Fruit fly (Drosophila melanogaster): ENCODE results near the gene CG42853.

The CG42853 gene

dm6 chr3L:18102161-18102565 lies 19.6 kb downstream of the CG42853 start (continued):
- TF ChIP-seq exex (tag; optimal IDR thresholded peaks at IDR 0.05): no peak
- TF ChIP-seq CG2889 (GFP tag; IDR thresholded peaks at IDR 0.05): no peak
- TF ChIP-seq CG8924 (tag; optimal IDR thresholded peaks at IDR 0.05): peak; percentile 54
- no peak for TF ChIP-seq E2f2 (GFP tag; IDR thresholded peaks at IDR 0.05)
- no peak for TF ChIP-seq CrebB (tag; optimal IDR thresholded peaks at IDR 0.05)
- TF ChIP-seq cas (GFP tag; IDR thresholded peaks at IDR 0.05): no peak
- peak; percentile 64 for TF ChIP-seq CG13424 (tag; optimal IDR thresholded peaks at IDR 0.05)
- no peak for TF ChIP-seq hb (GFP tag; IDR thresholded peaks at IDR 0.05; ENCODE audit: partially characterized antibody)
- no peak for TF ChIP-seq CG12219 (GFP tag; optimal IDR thresholded peaks at IDR 0.05)
- TF ChIP-seq CG12155 (GFP tag; optimal IDR thresholded peaks at IDR 0.05): no peak
- TF ChIP-seq CG9876 (GFP tag; optimal IDR thresholded peaks at IDR 0.05): no peak
- TF ChIP-seq jing (GFP tag; optimal IDR thresholded peaks at IDR 0.05): no peak
- peak; percentile 24 for TF ChIP-seq Asciz (GFP tag; optimal IDR thresholded peaks at IDR 0.05)
- TF ChIP-seq CG31388 (GFP tag; optimal IDR thresholded peaks at IDR 0.05): no peak
- TF ChIP-seq CG7372 (GFP tag; IDR thresholded peaks at IDR 0.05): no peak
- no peak for TF ChIP-seq CG7357 (GFP tag; IDR thresholded peaks at IDR 0.05)
- TF ChIP-seq NFAT (GFP tag; IDR thresholded peaks at IDR 0.05): no peak
- TF ChIP-seq Tbp (GFP tag; optimal IDR thresholded peaks at IDR 0.05): no peak
- no peak for TF ChIP-seq Gsc (GFP tag; IDR thresholded peaks at IDR 0.05)
- no peak for TF ChIP-seq CG16815 (GFP tag; optimal IDR thresholded peaks at IDR 0.05)
- no peak for TF ChIP-seq repo (GFP tag; optimal IDR thresholded peaks at IDR 0.05)
- TF ChIP-seq Dfd (GFP tag; optimal IDR thresholded peaks at IDR 0.05): no peak
- TF ChIP-seq br (optimal IDR thresholded peaks at IDR 0.05): no peak
- TF ChIP-seq Deaf1 (tag; optimal IDR thresholded peaks at IDR 0.05): no peak
- no peak for TF ChIP-seq bbx (GFP tag; IDR thresholded peaks at IDR 0.05; ENCODE audit: partially characterized antibody)
- no peak for TF ChIP-seq ttk (GFP tag; IDR thresholded peaks at IDR 0.05)
- no peak for TF ChIP-seq CG17568 (GFP tag; optimal IDR thresholded peaks at IDR 0.05)
- no peak for TF ChIP-seq CG11085 (GFP tag; IDR thresholded peaks at IDR 0.05)
- no peak for TF ChIP-seq CG7928 (GFP tag; optimal IDR thresholded peaks at IDR 0.05)
- no peak for TF ChIP-seq CG8359 (GFP tag; optimal IDR thresholded peaks at IDR 0.05; ENCODE audit: borderline replicate concordance)
- no peak for TF ChIP-seq CG10543 (GFP tag; optimal IDR thresholded peaks at IDR 0.05)
- TF ChIP-seq vfl (GFP tag; optimal IDR thresholded peaks at IDR 0.05): no peak
- no peak for TF ChIP-seq CG17612 (GFP tag; IDR thresholded peaks at IDR 0.05)
- TF ChIP-seq CG34376 (GFP tag; optimal IDR thresholded peaks at IDR 0.05): no peak
- peak; percentile 4 for TF ChIP-seq bcd (GFP tag; optimal IDR thresholded peaks at IDR 0.05)
- peak; percentile 43 for TF ChIP-seq fd96Cb (tag; optimal IDR thresholded peaks at IDR 0.05)
- no peak for TF ChIP-seq vvl (GFP tag; IDR thresholded peaks at IDR 0.05)
- no peak for TF ChIP-seq CG3995 (GFP tag; optimal IDR thresholded peaks at IDR 0.05)
- no peak for TF ChIP-seq cwo (GFP tag; optimal IDR thresholded peaks at IDR 0.05)
- TF ChIP-seq C15 (GFP tag; IDR thresholded peaks at IDR 0.05): no peak
- no peak for TF ChIP-seq CG8944 (GFP tag; optimal IDR thresholded peaks at IDR 0.05)
- no peak for TF ChIP-seq Bdp1 (GFP tag; optimal IDR thresholded peaks at IDR 0.05)
- peak; percentile 83 for TF ChIP-seq CG18262 (tag; optimal IDR thresholded peaks at IDR 0.05)
- TF ChIP-seq CG31441 (GFP tag; IDR thresholded peaks at IDR 0.05): peak; percentile 59
- no peak for TF ChIP-seq BEAF-32 (GFP tag; optimal IDR thresholded peaks at IDR 0.05)
- TF ChIP-seq Hr51 (GFP tag; optimal IDR thresholded peaks at IDR 0.05): peak in 1 of 2 experiments; percentile 27
- TF ChIP-seq CG5180 (GFP tag; optimal IDR thresholded peaks at IDR 0.05): no peak
- no peak for TF ChIP-seq fd64A (GFP tag; optimal IDR thresholded peaks at IDR 0.05)
- TF ChIP-seq CG3726 (GFP tag; IDR thresholded peaks at IDR 0.05): no peak
- no peak for TF ChIP-seq mld (GFP tag; IDR thresholded peaks at IDR 0.05; ENCODE audit: partially characterized antibody)
- no peak for TF ChIP-seq caup (GFP tag; optimal IDR thresholded peaks at IDR 0.05; ENCODE audit: severe bottlenecking)
- TF ChIP-seq CG13624 (GFP tag; optimal IDR thresholded peaks at IDR 0.05): no peak

Data from whole organism, embryonic.